Worm (Caenorhabditis elegans) whole organism, late embryonic: ENCODE results near the gene exc-7.

Source experiments
- ceh-34 ChIP-seq: sonication (generic microtip); optimal IDR thresholded peaks from 2 replicates; lab custom pipeline; 2016; ENCODE audit warnings: mild to moderate bottlenecking, missing genetic modification characterization, missing compliant biosample characterization
- che-1 ChIP-seq: sonication (generic microtip); optimal IDR thresholded peaks from 2 replicates; lab custom pipeline; 2016; ENCODE audit warnings: mild to moderate bottlenecking, missing genetic modification characterization, missing compliant biosample characterization
- madf-2 ChIP-seq: sonication (generic microtip); optimal IDR thresholded peaks from 2 replicates; lab custom pipeline; 2017; ENCODE audit warnings: missing genetic modification characterization, missing compliant biosample characterization
- pat-9 ChIP-seq: fragments of 200-800 bp; sonication (Bioruptor generic); optimal IDR thresholded peaks from 2 replicates; lab custom pipeline; 2018; ENCODE audit warnings: mild to moderate bottlenecking, missing genetic modification characterization, moderate library complexity, missing compliant biosample characterization

- TF ChIP-seq madf-2 (tag; lab: Kevin White, UChicago) (no peak), che-1 (tag; lab: Kevin White, UChicago) (no peak), pat-9 (tag; lab: Kevin White, UChicago) (no peak), ceh-34 (no peak)
Measured at ce11 chrII:9556582-9556981, 19.2 kb upstream of the exc-7 start.
